Fruit fly (Drosophila melanogaster) whole organism, embryonic: ENCODE measurements around the gene CG4291.

Experiments used
- Antp ChIP-seq: fragments of 200-800 bp; sonication (Bioruptor generic); optimal IDR thresholded peaks from 3 replicates; lab custom pipeline; 2016; ENCODE audit warnings: missing biosample characterization, missing genetic modification characterization
- B-H2 ChIP-seq: fragments of 200-800 bp; sonication (Bioruptor generic); optimal IDR thresholded peaks from 2 replicates; lab custom pipeline; 2018; ENCODE audit warnings: missing biosample characterization, mild to moderate bottlenecking, missing genetic modification characterization
- BEAF-32 ChIP-seq: fragments of 200-800 bp; sonication (Bioruptor generic); optimal IDR thresholded peaks from 3 replicates; lab custom pipeline; 2017; ENCODE audit warnings: missing biosample characterization, missing genetic modification characterization, mild to moderate bottlenecking, moderate library complexity, missing genetic modification reagents
- C15 ChIP-seq: fragments of 200-800 bp; sonication (Bioruptor generic); IDR thresholded peaks from 3 replicates; pipeline ENCODE4 v1.3.6; 2022; ENCODE audit warnings: missing biosample characterization, missing genetic modification characterization
- CG10543 ChIP-seq: fragments of 200-800 bp; sonication (Bioruptor generic); optimal IDR thresholded peaks from 3 replicates; lab custom pipeline; 2017; ENCODE audit warnings: missing biosample characterization, mild to moderate bottlenecking, missing genetic modification characterization, moderate library complexity
- CG11398 ChIP-seq: fragments of 200-800 bp; sonication (Bioruptor generic); optimal IDR thresholded peaks from 2 replicates; lab custom pipeline; 2016; ENCODE audit warnings: missing biosample characterization, missing genetic modification characterization
- CG12104 ChIP-seq: fragments of 200-800 bp; sonication (Bioruptor generic); optimal IDR thresholded peaks from 3 replicates; lab custom pipeline; 2016; ENCODE audit warnings: missing biosample characterization, missing genetic modification characterization
- CG12155 ChIP-seq: fragments of 200-800 bp; sonication (Bioruptor generic); optimal IDR thresholded peaks from 3 replicates; lab custom pipeline; 2016; ENCODE audit warnings: missing biosample characterization, missing genetic modification characterization
- CG12236 ChIP-seq: fragments of 200-800 bp; sonication (Bioruptor generic); optimal IDR thresholded peaks from 2 replicates; lab custom pipeline; 2016; ENCODE audit warnings: missing biosample characterization, missing genetic modification characterization
- CG12299 ChIP-seq: fragments of 200-800 bp; sonication (Bioruptor generic); optimal IDR thresholded peaks from 2 replicates; lab custom pipeline; 2018; ENCODE audit warnings: missing biosample characterization, mild to moderate bottlenecking, missing genetic modification characterization
- CG13624 ChIP-seq: fragments of 200-800 bp; sonication (Bioruptor generic); optimal IDR thresholded peaks from 2 replicates; lab custom pipeline; 2016; ENCODE audit warnings: missing biosample characterization, missing genetic modification characterization
- CG1603 ChIP-seq: fragments of 200-800 bp; sonication (Bioruptor generic); optimal IDR thresholded peaks from 2 replicates; lab custom pipeline; 2019; ENCODE audit warnings: missing biosample characterization, mild to moderate bottlenecking, missing genetic modification characterization, moderate library complexity
- CG16815 ChIP-seq: fragments of 200-800 bp; sonication (Bioruptor generic); optimal IDR thresholded peaks from 3 replicates; lab custom pipeline; 2017; ENCODE audit warnings: missing biosample characterization, mild to moderate bottlenecking, missing genetic modification characterization
- CG2120 ChIP-seq: fragments of 200-800 bp; sonication (Bioruptor generic); optimal IDR thresholded peaks from 3 replicates; lab custom pipeline; 2016; ENCODE audit warnings: missing biosample characterization, missing genetic modification characterization
- CG3065 ChIP-seq: fragments of 200-800 bp; sonication (Bioruptor generic); optimal IDR thresholded peaks from 2 replicates; lab custom pipeline; 2016; ENCODE audit warnings: missing biosample characterization, missing genetic modification characterization
- CG31441 ChIP-seq: fragments of 200-800 bp; sonication (Bioruptor generic); IDR thresholded peaks from 2 replicates; pipeline ENCODE4 v1.3.6; 2022; ENCODE audit warnings: missing biosample characterization, missing genetic modification characterization
- CG3163 ChIP-seq: fragments of 200-800 bp; sonication (Bioruptor generic); optimal IDR thresholded peaks from 3 replicates; lab custom pipeline; 2016; ENCODE audit warnings: missing biosample characterization, missing genetic modification characterization
- CG32532 ChIP-seq: fragments of 200-800 bp; sonication (Bioruptor generic); IDR thresholded peaks from 2 replicates; pipeline ENCODE4 v1.3.6; 2022; ENCODE audit warnings: missing biosample characterization, missing genetic modification characterization
- CG34422 ChIP-seq: fragments of 200-800 bp; sonication (Bioruptor generic); IDR thresholded peaks from 3 replicates; pipeline ENCODE4 v1.3.6; 2022; ENCODE audit warnings: missing biosample characterization, missing genetic modification characterization
- CG3847 ChIP-seq: fragments of 200-800 bp; sonication (Bioruptor generic); IDR thresholded peaks from 2 replicates; pipeline ENCODE4 v1.3.6; 2022; ENCODE audit warnings: missing biosample characterization, missing genetic modification characterization
- CG4328 ChIP-seq: fragments of 200-800 bp; sonication (Bioruptor generic); optimal IDR thresholded peaks from 3 replicates; lab custom pipeline; 2017; ENCODE audit warnings: missing biosample characterization, missing genetic modification reagents, missing genetic modification characterization
- CG4617 ChIP-seq: fragments of 200-800 bp; sonication (Bioruptor generic); optimal IDR thresholded peaks from 3 replicates; lab custom pipeline; 2016; ENCODE audit warnings: missing biosample characterization, missing genetic modification characterization, borderline replicate concordance
- CG6791 ChIP-seq: fragments of 200-800 bp; sonication (Bioruptor generic); IDR thresholded peaks from 3 replicates; pipeline ENCODE4 v1.3.6; 2022; ENCODE audit warnings: missing biosample characterization, missing genetic modification characterization; ENCODE audit not compliant: partially characterized antibody
- CG7786 ChIP-seq: fragments of 200-800 bp; sonication (Bioruptor generic); optimal IDR thresholded peaks from 2 replicates; lab custom pipeline; 2016; ENCODE audit warnings: missing biosample characterization, missing genetic modification characterization
- CG8290 ChIP-seq, 3 experiments: fragments of 200-800 bp; sonication (Bioruptor generic); optimal IDR thresholded peaks; 2 replicates each; lab custom pipeline; 2016 to 2019; ENCODE audit warnings: missing biosample characterization in 3 of 3, missing genetic modification characterization in 3 of 3, mild to moderate bottlenecking in 2 of 3, moderate library complexity in 1 of 3
- Camta ChIP-seq: fragments of 200-800 bp; sonication (Bioruptor generic); optimal IDR thresholded peaks from 2 replicates; lab custom pipeline; 2016; ENCODE audit warnings: missing biosample characterization, missing genetic modification characterization
- Dad ChIP-seq: fragments of 200-800 bp; sonication (Bioruptor generic); optimal IDR thresholded peaks from 3 replicates; lab custom pipeline; 2016; ENCODE audit warnings: missing biosample characterization, missing genetic modification characterization
- Dip3 ChIP-seq: fragments of 200-800 bp; sonication (Bioruptor generic); optimal IDR thresholded peaks from 3 replicates; lab custom pipeline; 2016; ENCODE audit warnings: missing biosample characterization, missing genetic modification characterization
- E2f1 ChIP-seq: fragments of 200-800 bp; sonication (Bioruptor generic); IDR thresholded peaks from 2 replicates; pipeline ENCODE4 v1.3.6; 2022; ENCODE audit warnings: missing biosample characterization, missing genetic modification characterization
- Ets97D ChIP-seq: fragments of 200-800 bp; sonication (Bioruptor generic); optimal IDR thresholded peaks from 3 replicates; lab custom pipeline; 2016; ENCODE audit warnings: missing biosample characterization, missing genetic modification characterization
- Fer3 ChIP-seq: fragments of 200-800 bp; sonication (Bioruptor generic); optimal IDR thresholded peaks from 2 replicates; lab custom pipeline; 2018; ENCODE audit warnings: missing biosample characterization, mild to moderate bottlenecking, missing genetic modification characterization, moderate library complexity
- Gsc ChIP-seq: fragments of 200-800 bp; sonication (Bioruptor generic); IDR thresholded peaks from 2 replicates; pipeline ENCODE4 v1.3.6; 2022; ENCODE audit warnings: missing biosample characterization, missing genetic modification characterization
- HmgD ChIP-seq: fragments of 200-800 bp; sonication (Bioruptor generic); optimal IDR thresholded peaks from 3 replicates; lab custom pipeline; 2016; ENCODE audit warnings: missing biosample characterization, missing genetic modification characterization
- MESR4 ChIP-seq: fragments of 200-800 bp; sonication (Bioruptor generic); optimal IDR thresholded peaks from 2 replicates; lab custom pipeline; 2018; ENCODE audit warnings: missing biosample characterization, mild to moderate bottlenecking, missing genetic modification characterization, moderate library complexity
- Nf-YC ChIP-seq: fragments of 200-800 bp; optimal IDR thresholded peaks from 3 replicates; lab custom pipeline; 2019; ENCODE audit warnings: missing biosample characterization, mild to moderate bottlenecking, missing genetic modification characterization, moderate library complexity
- Oaz ChIP-seq: fragments of 200-800 bp; sonication (Bioruptor generic); IDR thresholded peaks from 2 replicates; pipeline ENCODE4 v1.3.6; 2022; ENCODE audit warnings: missing biosample characterization, missing genetic modification characterization
- Ptx1 ChIP-seq: fragments of 200-800 bp; sonication (Bioruptor generic); IDR thresholded peaks from 2 replicates; pipeline ENCODE4 v1.3.6; 2022; ENCODE audit warnings: missing biosample characterization, missing genetic modification characterization
- Sin3A ChIP-seq: fragments of >200 bp; optimal IDR thresholded peaks from 2 replicates; lab custom pipeline; 2018
- Usf ChIP-seq: fragments of 200-800 bp; sonication (Bioruptor generic); optimal IDR thresholded peaks from 2 replicates; lab custom pipeline; 2017; ENCODE audit warnings: missing genotype, missing biosample characterization, missing genetic modification characterization
- bab2 ChIP-seq: fragments of 200-800 bp; sonication (Bioruptor generic); optimal IDR thresholded peaks from 2 replicates; lab custom pipeline; 2016; ENCODE audit warnings: missing biosample characterization, missing genetic modification characterization
- esg ChIP-seq: fragments of 200-800 bp; sonication (Bioruptor generic); conservative IDR thresholded peaks from 2 replicates; pipeline ENCODE4 v1.3.6; 2022; ENCODE audit warnings: missing biosample characterization, missing genetic modification characterization
- grau ChIP-seq: fragments of 200-800 bp; optimal IDR thresholded peaks from 3 replicates; lab custom pipeline; 2019; ENCODE audit warnings: missing biosample characterization, mild to moderate bottlenecking, missing genetic modification characterization, moderate library complexity
- hth ChIP-seq: fragments of >200 bp; optimal IDR thresholded peaks from 2 replicates; lab custom pipeline; 2017; ENCODE audit warnings: inconsistent platforms
- lilli ChIP-seq: fragments of 200-800 bp; sonication (Bioruptor generic); optimal IDR thresholded peaks from 3 replicates; lab custom pipeline; 2016; ENCODE audit warnings: missing biosample characterization, missing genetic modification characterization
- lola ChIP-seq, 3 experiments: fragments of >200 bp in 2 of 3; fragments of 200-800 bp in 1 of 3; sonication (Bioruptor generic) in 1 of 3; optimal IDR thresholded peaks; 2 replicates each; lab custom pipeline; 2017 to 2019; ENCODE audit warnings: missing biosample characterization in 3 of 3, missing genetic modification characterization in 3 of 3, mild to moderate bottlenecking in 1 of 3, moderate library complexity in 1 of 3
- mirr ChIP-seq: fragments of 200-800 bp; sonication (Bioruptor generic); optimal IDR thresholded peaks from 3 replicates; lab custom pipeline; 2018; ENCODE audit warnings: missing biosample characterization, mild to moderate bottlenecking, missing genetic modification characterization
- phol ChIP-seq: fragments of 200-800 bp; sonication (Bioruptor generic); optimal IDR thresholded peaks from 3 replicates; lab custom pipeline; 2018; ENCODE audit warnings: missing biosample characterization, mild to moderate bottlenecking, missing genetic modification characterization, moderate library complexity
- row ChIP-seq: fragments of 200-800 bp; sonication (Bioruptor generic); IDR thresholded peaks from 3 replicates; pipeline ENCODE4 v1.3.6; 2022; ENCODE audit warnings: missing biosample characterization, missing genetic modification characterization
- sd ChIP-seq: fragments of 200-800 bp; sonication (Bioruptor generic); optimal IDR thresholded peaks from 3 replicates; lab custom pipeline; 2018; ENCODE audit warnings: missing biosample characterization, mild to moderate bottlenecking, missing genetic modification characterization, moderate library complexity
- sug ChIP-seq: fragments of 200-800 bp; optimal IDR thresholded peaks from 2 replicates; lab custom pipeline; 2019; ENCODE audit warnings: missing biosample characterization, mild to moderate bottlenecking, missing genetic modification characterization, moderate library complexity
- wek ChIP-seq: fragments of 200-800 bp; sonication (Bioruptor generic); optimal IDR thresholded peaks from 3 replicates; lab custom pipeline; 2018; ENCODE audit warnings: missing biosample characterization, mild to moderate bottlenecking, missing genetic modification characterization, moderate library complexity

The CG4291 gene

dm6 chr2L:871419-871846 lies 18.9 kb upstream of the CG4291 start (continued):
- TF ChIP-seq CG16815 = no peak
- peak; percentile 36 for TF ChIP-seq Dip3
- no peak for TF ChIP-seq Dad (GFP tag; lab: Kevin White, UChicago)
- TF ChIP-seq CG4617 (GFP tag; lab: Kevin White, UChicago) = peak; percentile 80
- TF ChIP-seq B-H2 (GFP tag; lab: Kevin White, UChicago) = peak; percentile 30
- peak; percentile 45 for TF ChIP-seq phol (tag; lab: Kevin White, UChicago)
- TF ChIP-seq CG7786 (GFP tag; lab: Kevin White, UChicago) = peak; percentile 25
- peak; percentile 50; the same call in 1 of the 3 replicates for TF ChIP-seq CG34422 (GFP tag; lab: Robert Waterston, UW)
- TF ChIP-seq CG12155 (GFP tag; lab: Kevin White, UChicago) = peak; percentile 11
- TF ChIP-seq CG3065 (GFP tag; lab: Kevin White, UChicago) = peak; percentile 1
- TF ChIP-seq wek = no peak
- TF ChIP-seq CG8290 (GFP tag; optimal IDR thresholded peaks at IDR 0.05; lab: Kevin White, UChicago) = no peak
- peak in 1 of 2 experiments; percentile 52 for TF ChIP-seq CG8290 (tag; optimal IDR thresholded peaks at IDR 0.05; lab: Kevin White, UChicago)
- TF ChIP-seq Ets97D = peak; percentile 12
- TF ChIP-seq hth (lab: Kevin White, UChicago) = no peak
- no peak for TF ChIP-seq Oaz (GFP tag; lab: Robert Waterston, UW)
- no peak for TF ChIP-seq esg (GFP tag; lab: Robert Waterston, UW)
- TF ChIP-seq CG3847 (GFP tag; lab: Robert Waterston, UW) = peak; percentile 73
- no peak for TF ChIP-seq lola (GFP tag; optimal IDR thresholded peaks at IDR 0.05; lab: Kevin White, UChicago)
- peak; percentile 8; the same call in 1 of the 3 replicates for TF ChIP-seq row (GFP tag; lab: Robert Waterston, UW)
- TF ChIP-seq CG1603 (tag; lab: Kevin White, UChicago) = peak; percentile 56
- TF ChIP-seq CG2120 (GFP tag; lab: Kevin White, UChicago) = peak; percentile 10
- TF ChIP-seq Usf = no peak
- peak; percentile 7 for TF ChIP-seq grau (tag; lab: Kevin White, UChicago)
- peak; percentile 36 for TF ChIP-seq Sin3A
- TF ChIP-seq sd (tag; lab: Kevin White, UChicago) = peak; percentile 68
- TF ChIP-seq E2f1 (GFP tag; lab: Robert Waterston, UW) = no peak
- peak; percentile 34 for TF ChIP-seq CG12104 (GFP tag; lab: Kevin White, UChicago)
- peak; percentile 17 for TF ChIP-seq BEAF-32
- no peak for TF ChIP-seq Fer3 (tag; lab: Kevin White, UChicago)
- peak; percentile 0 for TF ChIP-seq CG10543
- peak; percentile 48; the same call in 1 of the 2 replicates for TF ChIP-seq CG32532 (GFP tag; lab: Robert Waterston, UW)
- peak; percentile 51 for TF ChIP-seq HmgD (GFP tag; lab: Kevin White, UChicago)
- TF ChIP-seq Antp (GFP tag; lab: Kevin White, UChicago) = no peak
- peak; percentile 20 for TF ChIP-seq mirr (GFP tag; lab: Kevin White, UChicago)
- peak; percentile 41 for TF ChIP-seq lilli
- peak; percentile 51 for TF ChIP-seq MESR4 (GFP tag; lab: Kevin White, UChicago)
- TF ChIP-seq CG11398 (GFP tag; lab: Kevin White, UChicago) = no peak
- TF ChIP-seq CG31441 (GFP tag; lab: Robert Waterston, UW) = no peak
- TF ChIP-seq CG3163 (GFP tag; lab: Kevin White, UChicago) = peak; percentile 36
- 0 out of 3 replicates have a peak, but pooled peaks have one; percentile 17 for TF ChIP-seq CG6791 (GFP tag; lab: Robert Waterston, UW)
- no peak for TF ChIP-seq CG12236 (GFP tag; lab: Kevin White, UChicago)
- no peak for TF ChIP-seq sug (tag; lab: Kevin White, UChicago)
- peak; percentile 12 for TF ChIP-seq Nf-YC (tag; lab: Kevin White, UChicago)
- no peak for TF ChIP-seq Camta (GFP tag; lab: Kevin White, UChicago)
- no peak for TF ChIP-seq C15 (GFP tag; lab: Robert Waterston, UW)
- TF ChIP-seq CG4328 (GFP tag; lab: Kevin White, UChicago) = no peak
- peak; percentile 4 for TF ChIP-seq CG13624
- TF ChIP-seq Ptx1 (GFP tag; lab: Robert Waterston, UW) = no peak
- TF ChIP-seq Gsc = no peak
- TF ChIP-seq bab2 (GFP tag; lab: Kevin White, UChicago) = peak; percentile 7
- TF ChIP-seq CG12299 (tag; lab: Kevin White, UChicago) = no peak
